Fruit fly (Drosophila melanogaster) whole organism: ENCODE data around the gene CG18132.

ENCODE experiments used
- Dll ChIP-seq: fragments of >200 bp; optimal IDR thresholded peaks from 2 replicates; lab custom pipeline; 2017
- pan ChIP-seq: fragments of >200 bp; optimal IDR thresholded peaks from 2 replicates; lab custom pipeline; 2017

DNA sequence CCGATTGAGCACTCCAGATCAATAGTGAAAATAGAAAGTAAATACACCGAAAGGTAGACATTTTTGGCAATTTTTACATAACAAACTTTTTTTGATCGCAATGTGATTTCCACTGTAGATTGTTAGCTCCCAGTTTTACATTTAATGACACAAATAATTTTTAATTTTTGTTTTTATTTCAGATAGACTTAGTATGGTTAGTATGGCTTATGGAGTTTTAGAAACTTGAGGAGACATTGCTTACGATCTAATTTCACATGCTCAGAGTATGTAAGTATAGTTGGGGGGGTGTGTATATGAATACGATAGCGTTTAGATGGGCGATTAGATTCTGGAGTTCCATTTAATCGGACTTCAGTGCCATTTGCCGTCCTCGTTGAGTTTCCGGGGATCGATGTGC, at the start of gene CG18132:
- TF ChIP-seq pan (lab: Kevin White, UChicago) (no peak), Dll (lab: Kevin White, UChicago) (no peak)
